Worm (Caenorhabditis elegans): ENCODE data around the gene T05B4.10.

The T05B4.10 gene

ce11 chrV:4081283-4081682 lies 39.2 kb downstream of the T05B4.10 start, which contains the start of gene srh-211:
Gene srh-211, minus strand, starts transcription at chrV:4081383.
- TF ChIP-seq snpc-4 (tag; optimal IDR thresholded peaks at IDR 0.05): no peak
- no peak for TF ChIP-seq fos-1 (tag; optimal IDR thresholded peaks at IDR 0.05)
- TF ChIP-seq mbf-1 (tag; optimal IDR thresholded peaks at IDR 0.05): no peak
- no peak for TF ChIP-seq nhr-10 (tag; optimal IDR thresholded peaks at IDR 0.05)
- TF ChIP-seq nhr-129 (tag; optimal IDR thresholded peaks at IDR 0.05): no peak
- no peak for TF ChIP-seq unc-62 (GFP tag; optimal IDR thresholded peaks at IDR 0.05)
- no peak for TF ChIP-seq nhr-23 (tag; optimal IDR thresholded peaks at IDR 0.05)

DNA sequence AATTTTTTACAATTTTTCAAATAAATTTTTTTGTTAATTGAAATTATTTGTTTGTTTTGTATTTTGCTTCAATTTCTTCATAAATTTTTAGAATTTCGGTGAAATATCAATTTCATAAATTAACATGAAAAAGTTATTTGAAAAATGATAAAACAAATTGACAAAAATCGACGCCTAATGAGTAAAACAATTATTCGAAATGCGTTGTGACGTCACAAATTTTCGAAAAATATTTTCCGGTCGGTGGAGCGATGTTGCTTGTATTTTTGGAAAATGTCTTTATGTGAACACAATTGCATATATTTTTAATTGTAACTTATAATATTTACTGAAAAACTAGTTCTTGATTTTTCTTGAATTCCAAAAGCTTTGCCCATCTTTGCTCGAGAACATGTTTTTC lies 40.0 kb downstream of the T05B4.10 start:
- no peak for TF ChIP-seq sma-3 (GFP tag; optimal IDR thresholded peaks at IDR 0.05)
- TF ChIP-seq lin-13 (GFP tag; optimal IDR thresholded peaks at IDR 0.05): no peak
- TF ChIP-seq nhr-21 (tag; optimal IDR thresholded peaks at IDR 0.05): no peak
- no peak for TF ChIP-seq nhr-77 (tag; optimal IDR thresholded peaks at IDR 0.05)
- TF ChIP-seq nhr-11 (tag; optimal IDR thresholded peaks at IDR 0.05): no peak
- TF ChIP-seq sem-4 (tag; optimal IDR thresholded peaks at IDR 0.05): no peak
- TF ChIP-seq nhr-12 (tag; optimal IDR thresholded peaks at IDR 0.05): no peak
- TF ChIP-seq crh-2 (tag; optimal IDR thresholded peaks at IDR 0.05): no peak
- TF ChIP-seq ZK546.5 (tag; optimal IDR thresholded peaks at IDR 0.05): no peak
- TF ChIP-seq fos-1 (tag; optimal IDR thresholded peaks at IDR 0.05): no peak
- TF ChIP-seq lin-11 (tag; optimal IDR thresholded peaks at IDR 0.05): no peak

ce11 chrV:4073455-4073854 lies 47.1 kb downstream of the T05B4.10 start, which contains the start of gene otpl-2:
Gene otpl-2, plus strand, starts transcription at chrV:4073755.
- no peak for TF ChIP-seq nhr-77 (tag; optimal IDR thresholded peaks at IDR 0.05)
- TF ChIP-seq ceh-82 (tag; optimal IDR thresholded peaks at IDR 0.05): no peak
- no peak for TF ChIP-seq Y55F3AM.14 (GFP tag; optimal IDR thresholded peaks at IDR 0.05)
- no peak for TF ChIP-seq sem-4 (tag; optimal IDR thresholded peaks at IDR 0.05)
- TF ChIP-seq ama-1 (optimal IDR thresholded peaks at IDR 0.05): no peak
